Worm (Caenorhabditis elegans): ENCODE measurements around the gene fut-1.

- TF ChIP-seq elt-1 (tag; optimal IDR thresholded peaks at IDR 0.05; ENCODE audit: borderline replicate concordance, insufficient read depth) (no peak), ztf-11 (tag; optimal IDR thresholded peaks at IDR 0.05) (no peak), nhr-2 (tag; optimal IDR thresholded peaks at IDR 0.05) (no peak), unc-62 (GFP tag; optimal IDR thresholded peaks at IDR 0.05) (no peak), mep-1 (tag; optimal IDR thresholded peaks at IDR 0.05) (no peak)
Measured at ce11 chrII:8759493-8759892, at the start of gene fut-1.
